Worm (Caenorhabditis elegans): ENCODE measurements around the gene F53F1.2.

- no peak for TF ChIP-seq F49E8.2 (tag; optimal IDR thresholded peaks at IDR 0.05; ENCODE audit: insufficient read depth)
- TF ChIP-seq lir-1 (GFP tag; conservative IDR thresholded peaks at IDR 0.05): no peak
- TF ChIP-seq pha-4 (tag; optimal IDR thresholded peaks at IDR 0.05): no peak
Measured at ce11 chrV:13409089-13409488, 2.5 kb downstream of the F53F1.2 start.
